Fruit fly (Drosophila melanogaster): ENCODE data around the gene kst.

The kst gene

dm6 chr3L:3408796-3409625 lies 72.4 kb downstream of the kst start:
- no peak for TF ChIP-seq CG17801 (GFP tag; optimal IDR thresholded peaks at IDR 0.05; ENCODE audit: partially characterized antibody)

- TF ChIP-seq CG17801 (GFP tag; optimal IDR thresholded peaks at IDR 0.05; ENCODE audit: partially characterized antibody): no peak
Observed at dm6 chr3L:3409626-3410301, 73.1 kb downstream of the kst start.

dm6 chr3L:3410978-3411629 lies 74.4 kb downstream of the kst start:
- no peak for TF ChIP-seq CG17801 (GFP tag; optimal IDR thresholded peaks at IDR 0.05; ENCODE audit: partially characterized antibody)

dm6 chr3L:3411699-3412098 lies 75.0 kb downstream of the kst start:
- TF ChIP-seq CG17801 (GFP tag; optimal IDR thresholded peaks at IDR 0.05; ENCODE audit: partially characterized antibody): no peak

- no peak for TF ChIP-seq CG17801 (GFP tag; optimal IDR thresholded peaks at IDR 0.05; ENCODE audit: partially characterized antibody)
Observed at dm6 chr3L:3414796-3415568, 78.3 kb downstream of the kst start.

- TF ChIP-seq CG17801 (GFP tag; optimal IDR thresholded peaks at IDR 0.05; ENCODE audit: partially characterized antibody): no peak
Observed at dm6 chr3L:3415633-3416198, 79.1 kb downstream of the kst start.

dm6 chr3L:3417120-3417519 lies 80.5 kb downstream of the kst start:
- TF ChIP-seq CG17801 (GFP tag; optimal IDR thresholded peaks at IDR 0.05; ENCODE audit: partially characterized antibody): no peak

Data from ovary, adult (tissue).